Fruit fly (Drosophila melanogaster) whole organism, wandering third instar larva: ENCODE data around the gene CG14441.

Experiments
- CG9705 ChIP-seq: fragments of 200-800 bp; sonication (Bioruptor generic); optimal IDR thresholded peaks from 2 replicates; lab custom pipeline; 2018; ENCODE audit warnings: missing biosample characterization, mild to moderate bottlenecking, missing genetic modification characterization
- Hr78 ChIP-seq: fragments of >200 bp; optimal IDR thresholded peaks from 2 replicates; lab custom pipeline; 2017; ENCODE audit warnings: missing biosample characterization, missing genetic modification characterization
- Vsx2 ChIP-seq: fragments of 200-300, 225-300 bp; sonication (Bioruptor generic); optimal IDR thresholded peaks from 2 replicates; lab custom pipeline; 2018; ENCODE audit warnings: missing biosample characterization, missing genetic modification characterization; ENCODE audit not compliant: partially characterized antibody

dm6 chrX:6654198-6654831 is 45.0 kb upstream of the CG14441 start, which contains the start of the genes CG3226 and Cdc7:
- TF ChIP-seq CG9705 (GFP tag; lab: Kevin White, UChicago) (peak; percentile 72), Vsx2 (GFP tag; lab: Kevin White, UChicago) (no peak), Hr78 (GFP tag; lab: Kevin White, UChicago) (no peak)
